Worm (Caenorhabditis elegans): ENCODE measurements around the gene srg-16.
"Not testable (repeated sequence)": the region's sequence is repeated elsewhere in the genome, so short reads cannot be mapped to it uniquely, and the experiment has no call there.

The srg-16 gene

DNA sequence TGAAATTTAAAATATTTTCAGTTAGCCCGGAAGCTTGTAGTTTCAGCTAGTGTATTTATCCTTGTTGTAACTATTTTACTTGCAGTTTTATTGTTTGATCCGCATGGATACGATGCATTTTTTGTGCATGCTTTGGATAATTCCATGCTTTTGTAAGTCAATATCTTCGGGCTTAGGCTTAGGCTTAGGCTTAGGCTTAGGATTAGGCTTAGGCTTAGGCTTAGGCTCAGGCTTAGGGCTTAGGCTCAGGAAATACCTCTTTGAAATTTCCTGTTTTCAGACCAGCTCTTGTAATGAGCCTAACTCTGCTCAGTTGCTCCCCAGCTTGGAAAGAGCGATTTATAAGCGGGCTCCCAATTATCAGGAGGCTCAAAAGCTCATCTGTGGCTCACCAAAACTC is at the start of gene srg-16:
srg-16 (plus strand) TSS at position 87 of the 400 bp plus-strand sequence.
- no peak for TF ChIP-seq dao-5 (tag; optimal IDR thresholded peaks at IDR 0.05)
- no peak for TF ChIP-seq W03F9.2 (tag; optimal IDR thresholded peaks at IDR 0.05)
- TF ChIP-seq him-1 (tag; optimal IDR thresholded peaks at IDR 0.05): no peak

ce11 chrII:12417514-12417913 is 49.4 kb upstream of the srg-16 start, which contains the start of gene sre-27:
Gene sre-27, minus strand, starts transcription at chrII:12417614.
- no peak for TF ChIP-seq dao-5 (tag; optimal IDR thresholded peaks at IDR 0.05)
- TF ChIP-seq him-1 (tag; optimal IDR thresholded peaks at IDR 0.05): no peak
- TF ChIP-seq W03F9.2 (tag; optimal IDR thresholded peaks at IDR 0.05): no peak

DNA sequence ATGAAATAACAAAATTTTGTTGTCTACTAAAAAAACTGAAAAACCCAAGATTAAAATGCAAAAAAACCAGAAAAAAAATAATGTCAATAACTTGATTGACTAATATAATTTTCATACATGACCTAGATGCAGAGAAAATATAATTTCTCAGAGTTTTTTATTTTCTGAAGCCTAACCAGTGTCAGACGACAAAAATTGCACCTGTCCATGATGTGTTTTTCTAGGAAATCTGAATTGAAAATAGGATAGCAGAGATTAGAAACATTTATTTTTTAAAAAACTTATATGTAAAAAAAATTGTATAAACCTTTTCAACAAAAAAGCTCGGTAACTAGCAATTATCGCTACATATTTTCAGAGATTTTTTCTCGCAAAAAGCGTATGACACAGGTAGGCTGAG is 48.9 kb upstream of the srg-16 start:
- no peak for TF ChIP-seq him-1 (tag; optimal IDR thresholded peaks at IDR 0.05)
- TF ChIP-seq W03F9.2 (tag; optimal IDR thresholded peaks at IDR 0.05): no peak

ce11 chrII:12420486-12420885 is 46.4 kb upstream of the srg-16 start, which contains the start of gene sre-26:
Gene sre-26, minus strand, starts transcription at chrII:12420586.
- TF ChIP-seq dao-5 (tag; optimal IDR thresholded peaks at IDR 0.05) (no peak), W03F9.2 (tag; optimal IDR thresholded peaks at IDR 0.05) (no peak), him-1 (tag; optimal IDR thresholded peaks at IDR 0.05) (no peak)

DNA sequence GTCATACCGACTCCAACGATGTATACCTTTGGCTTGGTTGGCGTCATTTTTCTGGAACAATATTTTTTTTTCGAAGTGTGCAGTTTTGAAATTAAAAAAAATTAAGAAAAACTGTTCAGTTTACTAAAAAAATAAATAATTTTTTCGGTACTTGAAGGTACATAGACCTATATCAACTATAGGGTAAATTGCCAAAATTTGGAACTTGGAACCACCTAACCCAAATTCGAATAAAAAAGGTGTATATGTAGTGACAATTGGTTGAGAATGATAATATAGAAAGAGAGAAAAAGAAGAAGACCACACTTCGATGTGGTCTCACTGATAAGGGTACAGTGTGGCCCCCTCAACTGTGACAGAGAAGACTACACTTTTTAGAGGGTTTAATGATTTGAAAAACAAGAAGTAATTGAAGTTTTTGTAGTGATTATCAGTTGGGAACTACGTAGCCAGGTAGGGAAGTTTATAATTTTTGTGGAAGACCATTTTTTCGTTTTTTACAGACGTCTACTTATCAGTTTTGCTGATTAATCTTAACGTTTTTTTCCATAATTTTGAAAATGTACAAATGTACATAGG is 41.2 kb upstream of the srg-16 start, which contains the start of gene daf-22:
daf-22 (minus strand) TSS at position 51 of the 579 bp plus-strand sequence.
- TF ChIP-seq W03F9.2 (tag; optimal IDR thresholded peaks at IDR 0.05): peak; percentile 32
- no peak for TF ChIP-seq him-1 (tag; optimal IDR thresholded peaks at IDR 0.05)
- no peak for TF ChIP-seq dao-5 (tag; optimal IDR thresholded peaks at IDR 0.05)

- TF ChIP-seq dao-5 (tag; optimal IDR thresholded peaks at IDR 0.05) (no peak), W03F9.2 (tag; optimal IDR thresholded peaks at IDR 0.05) (no peak), him-1 (tag; optimal IDR thresholded peaks at IDR 0.05) (no peak)
Observed at ce11 chrII:12429743-12430142, 37.2 kb upstream of the srg-16 start, which contains the start of gene Y57A10C.8. Gene Y57A10C.8, minus strand, starts transcription at chrII:12429843.

DNA sequence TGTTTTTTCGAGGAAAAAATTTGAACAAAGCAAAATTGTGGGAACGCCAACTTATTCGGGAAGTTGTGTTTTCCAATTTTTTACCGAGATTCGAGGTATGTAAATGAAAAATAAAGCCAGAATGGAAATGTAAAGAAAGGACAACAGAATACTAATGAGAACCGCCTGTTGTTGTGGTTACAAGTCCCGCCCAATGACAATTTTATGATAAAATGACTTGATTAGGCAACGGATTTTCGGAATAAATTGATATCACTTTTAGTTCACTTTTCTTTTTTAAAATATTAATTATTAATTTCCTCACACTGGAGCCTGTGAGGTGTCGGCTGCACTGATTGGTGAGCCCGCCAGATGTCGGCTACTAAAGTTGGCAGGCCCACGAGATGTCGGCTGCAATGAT is 34.6 kb upstream of the srg-16 start, which contains the start of gene dct-12:
dct-12 (minus strand) TSS at position 101 of the 400 bp plus-strand sequence.
- TF ChIP-seq W03F9.2 (tag; optimal IDR thresholded peaks at IDR 0.05): no peak

DNA sequence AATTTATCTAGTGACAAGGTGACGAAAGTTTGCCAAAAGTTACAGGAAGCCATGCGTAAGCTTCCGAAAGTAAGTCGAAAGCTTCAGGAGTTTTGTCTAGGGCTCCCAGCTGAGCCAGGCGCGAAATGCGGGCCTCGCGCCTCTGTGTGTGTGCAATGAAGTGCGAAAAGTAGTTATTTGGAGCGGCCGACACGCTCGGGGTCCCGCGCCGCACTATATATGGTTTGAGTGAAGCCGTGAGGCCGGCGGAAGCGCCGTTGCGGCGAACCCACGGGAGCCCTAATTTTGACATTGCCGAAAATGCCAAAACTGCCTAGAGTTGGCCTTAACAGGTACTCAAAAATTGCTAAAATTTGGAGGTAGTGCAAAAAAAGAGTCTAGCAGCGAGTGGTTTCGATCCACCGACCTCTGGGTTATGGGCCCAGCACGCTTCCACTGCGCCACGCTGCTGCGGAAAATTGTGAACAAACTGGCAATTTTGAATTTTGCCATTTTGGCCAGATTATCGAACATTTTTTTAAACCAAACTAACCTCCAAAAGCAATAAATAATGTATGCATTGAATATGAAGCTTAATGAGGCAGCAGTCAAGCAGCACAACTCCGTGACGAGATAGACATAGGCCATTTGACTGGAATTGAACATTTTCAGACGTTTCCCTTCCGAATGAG is 31.6 kb upstream of the srg-16 start:
- TF ChIP-seq dao-5 (tag; optimal IDR thresholded peaks at IDR 0.05) (no peak), W03F9.2 (tag; optimal IDR thresholded peaks at IDR 0.05) (no peak), him-1 (tag; optimal IDR thresholded peaks at IDR 0.05) (no peak)

DNA sequence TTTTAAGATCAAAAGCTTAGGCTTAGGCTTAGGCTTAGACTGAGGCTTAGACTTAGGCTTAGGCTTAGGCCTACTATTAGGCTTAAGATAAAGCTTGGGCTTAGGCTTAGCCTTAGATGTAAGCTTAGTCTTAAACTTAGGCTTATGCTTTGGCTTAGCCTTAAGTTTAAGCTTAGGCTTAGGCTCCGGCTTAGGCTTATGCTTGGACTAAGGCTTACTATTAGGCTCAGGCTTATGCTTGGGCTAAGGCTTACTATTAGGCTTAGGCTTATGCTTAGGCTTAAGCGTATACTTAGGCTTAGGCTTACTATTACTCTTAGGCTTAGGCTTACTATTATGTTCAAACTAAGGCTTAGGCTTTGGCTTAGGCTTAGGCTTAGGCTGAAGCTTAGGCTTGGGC is 30.2 kb upstream of the srg-16 start:
- TF ChIP-seq W03F9.2 (tag; optimal IDR thresholded peaks at IDR 0.05): no peak
- TF ChIP-seq him-1 (tag; optimal IDR thresholded peaks at IDR 0.05): no peak
- TF ChIP-seq dao-5 (tag; optimal IDR thresholded peaks at IDR 0.05): no peak

DNA sequence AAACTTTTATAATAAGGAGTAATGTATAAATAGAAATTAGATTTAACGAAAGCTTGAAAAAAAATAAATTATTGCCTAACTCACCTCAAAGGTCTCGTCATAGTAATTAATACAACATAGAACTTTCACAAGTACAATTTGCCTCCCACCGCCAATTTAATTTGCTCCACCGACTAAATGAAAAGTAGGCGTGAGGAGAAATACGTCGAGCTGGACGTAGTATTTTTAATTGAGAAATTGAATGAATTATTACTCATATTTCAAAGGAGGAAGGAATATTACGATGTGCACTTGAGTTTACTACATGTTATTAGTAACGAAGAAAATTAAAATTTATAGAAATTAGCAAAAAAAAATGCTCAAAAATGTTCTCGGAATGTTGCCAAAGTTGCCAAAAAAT is 28.5 kb upstream of the srg-16 start, which contains the start of gene Y57A10C.9:
Y57A10C.9 (minus strand) TSS at position 101 of the 400 bp plus-strand sequence.
- TF ChIP-seq dao-5 (tag; optimal IDR thresholded peaks at IDR 0.05) (no peak), him-1 (tag; optimal IDR thresholded peaks at IDR 0.05) (no peak), W03F9.2 (tag; optimal IDR thresholded peaks at IDR 0.05) (no peak)

ce11 chrII:12441164-12441563 is 25.8 kb upstream of the srg-16 start, which contains the start of gene Y57A10C.10:
Gene Y57A10C.10, minus strand, starts transcription at chrII:12441264.
- TF ChIP-seq him-1, dao-5, W03F9.2 (tag; optimal IDR thresholded peaks at IDR 0.05): not testable (repeated sequence)

- TF ChIP-seq W03F9.2 (tag; optimal IDR thresholded peaks at IDR 0.05) (no peak), him-1 (tag; optimal IDR thresholded peaks at IDR 0.05) (no peak), dao-5 (tag; optimal IDR thresholded peaks at IDR 0.05) (no peak)
Observed at ce11 chrII:12444679-12445376, 22.1 kb upstream of the srg-16 start, which contains the start of the genes W05H5.1 and pitr-6. Gene W05H5.1, minus strand, starts transcription at chrII:12444779. Gene pitr-6, plus strand, starts transcription at chrII:12445326.

DNA sequence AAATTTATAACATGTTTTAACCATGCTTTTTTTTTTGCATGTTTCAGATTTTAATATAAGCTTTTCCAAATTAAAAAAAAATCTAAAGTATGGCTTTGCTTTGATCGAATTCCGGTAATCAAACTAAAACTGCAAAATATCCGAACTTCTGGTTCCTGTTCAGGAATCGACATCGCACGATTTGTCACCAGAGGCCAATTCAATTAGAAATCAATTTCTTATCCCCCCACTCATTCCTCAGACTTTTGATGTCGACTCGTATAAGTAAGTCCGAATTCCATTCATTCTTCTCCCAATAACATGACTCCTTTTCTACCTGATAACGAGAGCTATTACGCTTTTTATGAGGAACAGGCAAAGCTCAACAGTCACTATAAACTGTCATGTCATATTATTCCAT is 18.7 kb upstream of the srg-16 start, which contains the start of gene srh-27:
srh-27 (plus strand) TSS at position 301 of the 400 bp plus-strand sequence.
- TF ChIP-seq W03F9.2 (tag; optimal IDR thresholded peaks at IDR 0.05) (no peak), dao-5 (tag; optimal IDR thresholded peaks at IDR 0.05) (no peak), him-1 (tag; optimal IDR thresholded peaks at IDR 0.05) (no peak)

All from whole organism, L4/young adult.